Worm (Caenorhabditis elegans) whole organism, early embryonic: ENCODE measurements around the gene H34I24.1.

Experiments
- B0310.2 ChIP-seq: sonication (generic microtip); optimal IDR thresholded peaks from 2 replicates; lab custom pipeline; 2016; ENCODE audit warnings: mild to moderate bottlenecking, missing genetic modification characterization, missing compliant biosample characterization
- F13C5.2 ChIP-seq: sonication (generic microtip); optimal IDR thresholded peaks from 2 replicates; lab custom pipeline; 2017; ENCODE audit warnings: mild to moderate bottlenecking, missing genetic modification characterization, inconsistent platforms, missing compliant biosample characterization
- aly-1 ChIP-seq: sonication (generic microtip); optimal IDR thresholded peaks from 2 replicates; lab custom pipeline; 2016; ENCODE audit warnings: missing genetic modification characterization, missing compliant biosample characterization
- ama-1 ChIP-seq: fragments of 150-350 bp; optimal IDR thresholded peaks from 2 replicates; lab custom pipeline; 2014
- ceh-13 ChIP-seq: fragments of 200-800 bp; sonication (Bioruptor generic); optimal IDR thresholded peaks from 2 replicates; lab custom pipeline; 2018; ENCODE audit warnings: mild to moderate bottlenecking, missing genetic modification characterization, missing compliant biosample characterization
- ceh-36 ChIP-seq: sonication (generic microtip); optimal IDR thresholded peaks from 2 replicates; lab custom pipeline; 2016; ENCODE audit warnings: missing genetic modification characterization, inconsistent platforms, missing compliant biosample characterization
- ets-7 ChIP-seq: sonication (generic microtip); optimal IDR thresholded peaks from 2 replicates; lab custom pipeline; 2016; ENCODE audit warnings: missing genotype, missing genetic modification characterization, missing compliant biosample characterization
- flt-1 ChIP-seq: fragments of 200-800 bp; sonication (Bioruptor generic); IDR thresholded peaks from 2 replicates; pipeline ENCODE4 v1.3.6; 2022; ENCODE audit warnings: missing genetic modification characterization, missing compliant biosample characterization
- hmbx-1 ChIP-seq: sonication (generic microtip); optimal IDR thresholded peaks from 2 replicates; lab custom pipeline; 2016; ENCODE audit warnings: mild to moderate bottlenecking, missing genetic modification characterization, missing compliant biosample characterization
- hmg-4 ChIP-seq: fragments of 200-800 bp; sonication (Bioruptor generic); optimal IDR thresholded peaks from 2 replicates; lab custom pipeline; 2018; ENCODE audit warnings: mild to moderate bottlenecking, missing genetic modification characterization, missing compliant biosample characterization
- hnd-1 ChIP-seq: sonication (generic microtip); optimal IDR thresholded peaks from 2 replicates; lab custom pipeline; 2016; ENCODE audit warnings: missing genetic modification characterization, missing compliant biosample characterization
- pes-1 ChIP-seq: fragments of 200-800 bp; sonication (Bioruptor generic); IDR thresholded peaks from 2 replicates; pipeline ENCODE4 v1.3.6; 2022; ENCODE audit warnings: missing genetic modification reagents, missing genetic modification characterization, missing compliant biosample characterization
- scrt-1 ChIP-seq: fragments of 200-800 bp; sonication (Bioruptor generic); IDR thresholded peaks from 2 replicates; pipeline ENCODE4 v1.3.6; 2022; ENCODE audit warnings: missing genetic modification characterization, missing compliant biosample characterization
- sea-1 ChIP-seq: fragments of 200-800 bp; sonication (Bioruptor generic); conservative IDR thresholded peaks from 2 replicates; pipeline ENCODE4 v1.3.6; 2022; ENCODE audit warnings: missing genetic modification characterization, missing compliant biosample characterization
- tbx-11 ChIP-seq: fragments of 200-800 bp; sonication (Bioruptor generic); IDR thresholded peaks from 2 replicates; pipeline ENCODE4 v1.3.6; 2022; ENCODE audit warnings: missing genetic modification characterization, missing compliant biosample characterization
- tbx-37 ChIP-seq: fragments of 200-800 bp; sonication (Bioruptor generic); conservative IDR thresholded peaks from 2 replicates; pipeline ENCODE4 v1.3.6; 2022; ENCODE audit warnings: missing genetic modification reagents, missing genetic modification characterization, missing compliant biosample characterization
- tra-4 ChIP-seq: sonication (generic microtip); optimal IDR thresholded peaks from 2 replicates; lab custom pipeline; 2017; ENCODE audit warnings: missing genetic modification characterization, missing compliant biosample characterization

H34I24.1 gene

DNA sequence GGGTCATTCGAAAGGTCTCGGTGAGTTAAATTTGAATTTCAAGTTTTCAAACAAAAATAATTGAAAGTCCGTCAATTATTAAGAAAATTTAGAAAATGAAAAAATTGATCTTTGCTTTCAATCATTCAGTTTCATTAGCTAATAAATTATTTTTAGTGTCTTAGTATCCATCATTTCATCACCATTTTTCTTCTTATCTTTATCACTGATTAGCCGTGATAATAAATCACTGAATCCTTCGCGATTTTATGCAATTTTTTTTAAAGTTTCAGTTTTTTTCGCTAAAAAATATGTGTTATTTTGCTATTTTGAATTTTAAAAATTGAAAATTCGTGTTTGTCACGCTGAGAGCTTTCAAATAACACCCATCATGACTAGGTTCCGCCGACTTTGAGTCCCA is 22.2 kb downstream of the H34I24.1 start:
- no peak for TF ChIP-seq tra-4 (tag; lab: Kevin White, UChicago)
- TF ChIP-seq pes-1 (GFP tag; lab: Robert Waterston, UW): no peak
- no peak for TF ChIP-seq flt-1 (GFP tag; lab: Robert Waterston, UW)
- no peak for TF ChIP-seq ceh-13 (GFP tag; lab: Kevin White, UChicago)
- TF ChIP-seq tbx-11: no peak
- TF ChIP-seq hnd-1 (tag; lab: Kevin White, UChicago): no peak
- no peak for TF ChIP-seq tbx-37 (GFP tag; lab: Robert Waterston, UW)
- TF ChIP-seq F13C5.2 (tag; lab: Kevin White, UChicago): no peak
- TF ChIP-seq aly-1: no peak
- TF ChIP-seq B0310.2: no peak
- TF ChIP-seq sea-1 (GFP tag; lab: Robert Waterston, UW): no peak
- TF ChIP-seq ets-7 (tag; lab: Kevin White, UChicago): no peak
- no peak for TF ChIP-seq hmbx-1 (tag; lab: Kevin White, UChicago)
- TF ChIP-seq scrt-1: no peak
- no peak for TF ChIP-seq ama-1
- TF ChIP-seq hmg-4: no peak

DNA sequence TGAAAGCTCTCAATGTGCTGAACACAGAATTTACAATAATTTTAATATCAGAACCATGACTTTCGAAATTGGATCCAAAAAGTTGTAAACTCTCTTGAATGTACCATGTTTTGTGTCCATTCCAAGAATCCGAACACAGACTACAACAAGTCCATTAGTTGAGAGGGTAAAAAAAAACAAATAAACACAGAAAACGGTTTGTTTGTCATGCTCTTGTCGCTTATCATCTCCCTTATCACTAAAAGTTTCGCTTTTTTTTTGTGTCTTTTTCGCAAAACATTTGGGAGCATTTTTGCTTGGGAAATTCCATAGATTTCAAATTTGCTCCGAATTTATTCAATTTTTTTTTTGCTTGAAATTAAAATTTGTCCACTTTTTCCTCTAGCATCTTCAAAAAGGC is 22.7 kb downstream of the H34I24.1 start:
- no peak for TF ChIP-seq hmbx-1 (tag; lab: Kevin White, UChicago)
- no peak for TF ChIP-seq aly-1
- no peak for TF ChIP-seq pes-1 (GFP tag; lab: Robert Waterston, UW)
- TF ChIP-seq ets-7 (tag; lab: Kevin White, UChicago): no peak
- TF ChIP-seq sea-1 (GFP tag; lab: Robert Waterston, UW): no peak
- TF ChIP-seq scrt-1: no peak
- TF ChIP-seq hnd-1 (tag; lab: Kevin White, UChicago): no peak
- TF ChIP-seq tra-4 (tag; lab: Kevin White, UChicago): no peak
- TF ChIP-seq ceh-36 (tag; lab: Kevin White, UChicago): no peak
- no peak for TF ChIP-seq flt-1 (GFP tag; lab: Robert Waterston, UW)
- TF ChIP-seq hmg-4: no peak
- no peak for TF ChIP-seq tbx-11
- TF ChIP-seq ama-1: no peak

DNA sequence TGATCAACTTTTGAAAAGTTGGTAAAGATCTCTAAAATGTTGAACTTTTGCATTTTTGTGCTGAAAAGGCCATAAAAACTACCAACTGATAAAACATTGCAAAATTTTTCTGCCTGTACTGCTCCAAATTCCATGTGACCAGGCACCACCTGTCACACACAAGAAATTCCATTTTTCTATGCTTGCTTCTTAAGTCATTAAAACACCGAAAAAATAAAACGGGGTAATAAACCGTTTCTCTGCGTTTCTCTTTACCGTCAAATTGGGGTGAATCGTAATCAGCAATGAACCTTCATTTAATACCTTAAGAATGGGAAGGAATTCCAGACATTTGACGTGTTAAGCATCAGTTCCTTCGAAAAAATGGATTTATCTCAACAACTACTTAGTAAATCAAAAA is 23.4 kb downstream of the H34I24.1 start:
- TF ChIP-seq ceh-36 (tag; lab: Kevin White, UChicago): no peak
- TF ChIP-seq F13C5.2 (tag; lab: Kevin White, UChicago): no peak
- no peak for TF ChIP-seq B0310.2
- TF ChIP-seq ama-1: no peak
- TF ChIP-seq sea-1 (GFP tag; lab: Robert Waterston, UW): no peak
- no peak for TF ChIP-seq ceh-13 (GFP tag; lab: Kevin White, UChicago)
- TF ChIP-seq pes-1 (GFP tag; lab: Robert Waterston, UW): no peak
- TF ChIP-seq flt-1 (GFP tag; lab: Robert Waterston, UW): no peak
- TF ChIP-seq aly-1: no peak
- TF ChIP-seq tbx-37 (GFP tag; lab: Robert Waterston, UW): no peak
- no peak for TF ChIP-seq tbx-11
- TF ChIP-seq hmbx-1 (tag; lab: Kevin White, UChicago): no peak
- TF ChIP-seq hmg-4: no peak
- no peak for TF ChIP-seq tra-4 (tag; lab: Kevin White, UChicago)
- TF ChIP-seq scrt-1: no peak
- no peak for TF ChIP-seq ets-7 (tag; lab: Kevin White, UChicago)
- no peak for TF ChIP-seq hnd-1 (tag; lab: Kevin White, UChicago)

DNA sequence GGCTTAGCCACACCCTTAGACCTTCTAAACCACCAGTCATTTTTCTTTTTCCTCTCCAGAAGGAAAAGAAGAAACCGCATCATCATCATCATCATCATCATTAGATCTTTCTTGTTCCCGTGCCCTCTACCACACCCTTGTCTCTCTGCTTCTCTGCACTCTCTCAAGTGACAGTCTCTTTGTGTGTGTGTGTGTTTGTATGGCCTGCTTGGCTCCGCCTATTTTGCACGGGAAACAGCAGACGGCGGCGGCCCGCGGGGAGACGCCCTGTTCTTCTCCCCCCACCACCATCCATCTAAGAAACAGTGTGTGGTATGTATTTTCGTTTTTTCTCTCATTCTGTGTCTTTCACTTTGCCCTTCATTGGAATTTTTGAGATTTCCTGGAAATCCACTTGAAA is 25.0 kb downstream of the H34I24.1 start:
- TF ChIP-seq hmg-4 (peak; percentile 9), pes-1 (GFP tag; lab: Robert Waterston, UW) (no peak), tbx-11 (no peak)

DNA sequence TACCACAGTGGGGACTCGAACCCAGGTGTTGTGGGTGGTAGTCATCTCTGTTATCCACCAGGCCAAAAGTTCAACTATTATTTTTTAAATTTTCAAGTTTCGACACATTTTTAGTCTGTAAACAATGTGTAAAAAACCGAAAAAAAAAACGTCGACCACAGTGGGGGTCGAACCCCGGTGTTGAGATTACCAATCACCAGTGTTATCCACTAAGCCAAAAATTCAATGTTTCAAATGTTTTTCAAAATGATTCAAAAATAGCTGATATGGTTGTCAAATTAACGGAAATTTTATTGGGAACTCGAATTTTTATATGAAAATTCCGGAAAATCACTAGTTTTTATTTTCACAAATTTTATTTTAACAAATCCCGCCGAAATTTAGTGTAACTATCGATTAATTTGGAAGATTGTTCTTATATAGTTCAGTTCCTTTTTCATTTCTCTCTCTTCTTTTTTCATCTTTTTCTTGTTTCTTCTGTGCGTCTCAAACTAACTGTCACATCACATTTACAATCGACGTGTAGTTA is 26.3 kb downstream of the H34I24.1 start:
- no peak for TF ChIP-seq tra-4 (tag; lab: Kevin White, UChicago)
- TF ChIP-seq ceh-36 (tag; lab: Kevin White, UChicago): no peak
- no peak for TF ChIP-seq aly-1
- TF ChIP-seq ets-7 (tag; lab: Kevin White, UChicago): no peak
- no peak for TF ChIP-seq sea-1 (GFP tag; lab: Robert Waterston, UW)
- TF ChIP-seq B0310.2: no peak
- no peak for TF ChIP-seq ceh-13 (GFP tag; lab: Kevin White, UChicago)
- TF ChIP-seq scrt-1: no peak
- no peak for TF ChIP-seq tbx-37 (GFP tag; lab: Robert Waterston, UW)
- TF ChIP-seq flt-1 (GFP tag; lab: Robert Waterston, UW): no peak
- TF ChIP-seq hnd-1 (tag; lab: Kevin White, UChicago): no peak
- no peak for TF ChIP-seq ama-1
- TF ChIP-seq pes-1 (GFP tag; lab: Robert Waterston, UW): no peak
- no peak for TF ChIP-seq tbx-11
- no peak for TF ChIP-seq hmbx-1 (tag; lab: Kevin White, UChicago)
- no peak for TF ChIP-seq hmg-4
- TF ChIP-seq F13C5.2 (tag; lab: Kevin White, UChicago): no peak

DNA sequence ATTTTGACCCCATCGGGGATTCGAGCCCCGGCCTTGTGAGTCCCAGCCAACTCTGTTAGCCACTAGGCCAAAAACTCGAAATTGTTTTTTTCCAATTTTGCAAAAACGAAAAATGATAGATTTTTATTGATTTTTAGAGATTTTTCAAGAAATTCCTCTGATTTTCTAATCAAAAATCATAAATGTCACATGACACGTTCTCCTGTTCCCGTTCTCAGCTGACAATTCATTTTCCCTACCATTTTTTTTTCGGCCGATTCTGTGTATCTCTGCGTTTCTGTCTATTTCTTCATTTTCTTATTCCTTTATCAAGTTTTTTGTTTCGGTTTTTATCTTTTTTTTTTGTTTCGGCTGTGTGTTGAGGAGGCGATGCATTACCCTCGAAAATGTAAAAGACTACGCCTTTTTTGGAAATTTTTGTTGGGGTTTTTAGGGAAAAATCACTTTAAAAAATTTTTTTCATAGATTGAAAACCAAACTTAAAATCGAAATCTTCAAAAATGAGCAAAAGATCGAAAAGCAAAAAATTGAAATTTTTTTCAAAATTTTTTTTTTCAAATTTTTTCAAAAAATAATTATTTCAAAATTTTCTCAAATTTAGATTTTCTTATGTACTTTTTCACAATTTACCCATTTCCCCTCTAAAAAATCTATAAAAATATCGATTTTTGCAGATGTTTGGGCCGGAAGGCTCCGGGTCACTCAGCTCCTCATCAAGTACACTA is 27.5 kb downstream of the H34I24.1 start, which contains the start of gene klf-1:
Gene klf-1 (plus strand): TSS at position 675 of the 725 bp plus-strand sequence.
- no peak for TF ChIP-seq pes-1 (GFP tag; lab: Robert Waterston, UW)
- no peak for TF ChIP-seq tbx-11
- TF ChIP-seq hmbx-1 (tag; lab: Kevin White, UChicago): no peak
- no peak for TF ChIP-seq ceh-36 (tag; lab: Kevin White, UChicago)
- no peak for TF ChIP-seq hmg-4
- TF ChIP-seq sea-1 (GFP tag; lab: Robert Waterston, UW): no peak
- TF ChIP-seq B0310.2: no peak
- no peak for TF ChIP-seq aly-1
- TF ChIP-seq hnd-1 (tag; lab: Kevin White, UChicago): no peak
- no peak for TF ChIP-seq tbx-37 (GFP tag; lab: Robert Waterston, UW)
- TF ChIP-seq flt-1 (GFP tag; lab: Robert Waterston, UW): no peak
- no peak for TF ChIP-seq ets-7 (tag; lab: Kevin White, UChicago)
- no peak for TF ChIP-seq F13C5.2 (tag; lab: Kevin White, UChicago)
- no peak for TF ChIP-seq tra-4 (tag; lab: Kevin White, UChicago)
- TF ChIP-seq ceh-13 (GFP tag; lab: Kevin White, UChicago): no peak
- TF ChIP-seq ama-1: no peak
- TF ChIP-seq scrt-1: no peak

DNA sequence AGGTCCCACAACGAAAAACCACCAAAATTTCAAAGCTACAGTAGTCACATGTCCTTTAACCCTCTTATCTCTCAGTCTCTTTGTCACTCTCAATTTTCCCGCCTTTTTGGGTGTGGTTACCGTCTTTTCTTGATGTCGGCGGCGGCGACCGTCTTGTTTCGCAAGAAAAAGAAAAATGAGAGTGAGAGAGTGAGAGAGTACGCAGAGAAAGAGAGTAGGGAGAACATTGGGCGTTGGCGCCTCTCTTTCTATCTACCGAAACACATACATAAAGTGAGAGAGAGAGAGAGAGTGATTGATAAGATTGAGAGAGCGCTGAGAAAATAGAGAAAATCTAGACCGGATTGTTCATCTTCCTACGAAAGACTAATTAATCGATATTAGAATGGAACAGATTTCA is 29.1 kb downstream of the H34I24.1 start:
- TF ChIP-seq scrt-1 (no peak), ceh-13 (GFP tag; lab: Kevin White, UChicago) (no peak), tbx-37 (GFP tag; lab: Robert Waterston, UW) (no peak), pes-1 (GFP tag; lab: Robert Waterston, UW) (no peak), tra-4 (tag; lab: Kevin White, UChicago) (no peak), hnd-1 (tag; lab: Kevin White, UChicago) (no peak), ama-1 (no peak), F13C5.2 (tag; lab: Kevin White, UChicago) (no peak), flt-1 (GFP tag; lab: Robert Waterston, UW) (no peak), ets-7 (tag; lab: Kevin White, UChicago) (no peak), hmg-4 (no peak), aly-1 (no peak), ceh-36 (tag; lab: Kevin White, UChicago) (no peak), sea-1 (GFP tag; lab: Robert Waterston, UW) (no peak), tbx-11 (no peak), B0310.2 (no peak), hmbx-1 (tag; lab: Kevin White, UChicago) (no peak)
